Worm (Caenorhabditis elegans) whole organism, L1 larva: Measurements from ENCODE around the gene F52D10.4.

ENCODE experiments used
- rnt-1 ChIP-seq: sonication (generic microtip); optimal IDR thresholded peaks from 2 replicates; lab custom pipeline; 2016; ENCODE audit warnings: mild to moderate bottlenecking, missing genetic modification characterization, moderate library complexity, missing compliant biosample characterization
- unc-62 ChIP-seq: fragments of 150-350 bp; optimal IDR thresholded peaks from 2 replicates; lab custom pipeline; 2014; ENCODE audit warnings: missing biosample characterization, missing genetic modification reagents, missing genetic modification characterization

- no peak for TF ChIP-seq rnt-1
- no peak for TF ChIP-seq unc-62
Measured at ce11 chrX:11571714-11572113, 45.6 kb upstream of the F52D10.4 start.
